Fruit fly (Drosophila melanogaster) whole organism, embryonic: ENCODE results near the gene CG12010.

Experiments
- Asciz ChIP-seq: fragments of 200-800 bp; sonication (Bioruptor generic); optimal IDR thresholded peaks from 2 replicates; lab custom pipeline; 2017; ENCODE audit warnings: missing biosample characterization, mild to moderate bottlenecking, missing genetic modification characterization, missing genetic modification reagents
- CG16863 ChIP-seq: fragments of 200-800 bp; sonication (Bioruptor generic); optimal IDR thresholded peaks from 3 replicates; lab custom pipeline; 2016; ENCODE audit warnings: missing biosample characterization, missing genetic modification characterization
- CG17612 ChIP-seq: fragments of 200-800 bp; sonication (Bioruptor generic); IDR thresholded peaks from 2 replicates; pipeline ENCODE4 v1.3.6; 2022; ENCODE audit warnings: missing biosample characterization, missing genetic modification characterization
- CG34422 ChIP-seq: fragments of 200-800 bp; sonication (Bioruptor generic); IDR thresholded peaks from 3 replicates; pipeline ENCODE4 v1.3.6; 2022; ENCODE audit warnings: missing biosample characterization, missing genetic modification characterization
- CG4360 ChIP-seq: fragments of 200-800 bp; sonication (Bioruptor generic); IDR thresholded peaks from 2 replicates; pipeline ENCODE4 v1.3.6; 2022; ENCODE audit warnings: missing biosample characterization, missing genetic modification characterization
- CG6791 ChIP-seq: fragments of 200-800 bp; sonication (Bioruptor generic); IDR thresholded peaks from 3 replicates; pipeline ENCODE4 v1.3.6; 2022; ENCODE audit warnings: missing biosample characterization, missing genetic modification characterization; ENCODE audit not compliant: partially characterized antibody
- Gug ChIP-seq: fragments of 200-800 bp; sonication (Bioruptor generic); IDR thresholded peaks from 4 replicates; pipeline ENCODE4 v1.3.6; 2022; ENCODE audit warnings: missing biosample characterization, missing genetic modification characterization
- Sin3A ChIP-seq: fragments of >200 bp; optimal IDR thresholded peaks from 2 replicates; lab custom pipeline; 2018
- cato ChIP-seq: fragments of 200-800 bp; sonication (Bioruptor generic); optimal IDR thresholded peaks from 2 replicates; lab custom pipeline; 2016; ENCODE audit warnings: missing biosample characterization, missing genetic modification characterization, borderline replicate concordance
- cg ChIP-seq: fragments of 200-800 bp; sonication (Bioruptor generic); optimal IDR thresholded peaks from 3 replicates; lab custom pipeline; 2019; ENCODE audit warnings: missing biosample characterization, mild to moderate bottlenecking, missing genetic modification characterization, moderate library complexity
- chm ChIP-seq: fragments of 200-800 bp; sonication (Bioruptor generic); IDR thresholded peaks from 2 replicates; pipeline ENCODE4 v1.3.6; 2022; ENCODE audit warnings: missing biosample characterization, missing genetic modification characterization
- ftz-f1 ChIP-seq: fragments of 200-800 bp; sonication (Bioruptor generic); optimal IDR thresholded peaks from 2 replicates; lab custom pipeline; 2016; ENCODE audit warnings: missing biosample characterization, missing genetic modification characterization
- tio ChIP-seq: fragments of 200-800 bp; sonication (Bioruptor generic); optimal IDR thresholded peaks from 2 replicates; lab custom pipeline; 2017; ENCODE audit warnings: missing biosample characterization, missing genetic modification characterization, inconsistent platforms

DNA sequence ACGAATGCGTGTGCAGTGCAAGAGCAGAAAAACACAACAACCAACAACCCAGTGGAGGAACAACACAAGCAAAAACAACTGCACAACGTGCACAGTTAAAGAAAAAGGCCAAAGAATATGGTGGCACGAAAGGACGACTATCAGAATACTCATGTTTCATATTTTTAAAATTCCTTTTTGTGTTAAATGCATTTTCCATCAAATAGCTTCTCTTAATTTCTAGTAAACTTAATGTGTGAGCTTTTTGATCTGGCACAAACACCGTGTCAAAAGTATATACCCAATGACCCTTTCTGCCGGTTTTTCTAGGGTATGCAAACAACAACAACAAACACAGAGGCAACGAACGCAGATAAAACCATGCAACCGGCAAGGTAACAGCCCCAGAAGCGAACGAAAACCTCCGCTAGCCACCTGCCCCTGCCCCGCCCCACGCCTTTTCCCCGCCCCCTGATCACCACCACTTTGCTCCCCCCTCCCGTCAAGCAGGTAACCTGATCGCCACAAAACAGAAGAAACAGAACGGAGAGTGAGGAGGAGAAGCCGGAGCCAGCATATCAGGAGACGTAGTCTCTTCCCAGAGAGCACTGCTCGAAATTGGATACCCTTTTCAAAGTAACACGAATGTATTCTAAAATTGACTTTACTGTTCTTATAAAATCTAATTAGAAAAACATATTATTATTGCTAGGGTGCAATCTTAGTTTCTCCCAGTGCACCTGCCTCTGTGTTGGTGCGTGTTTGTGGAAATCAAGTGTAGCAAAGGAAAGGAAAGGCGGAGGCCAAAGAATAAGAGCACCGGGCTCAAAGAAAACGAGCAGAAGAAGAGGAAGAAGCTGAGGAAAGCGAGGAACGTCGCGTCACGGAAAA is 21.0 kb downstream of the CG12010 start:
- no peak for TF ChIP-seq Sin3A (lab: Kevin White, UChicago)
- TF ChIP-seq cato (GFP tag; lab: Kevin White, UChicago): peak; percentile 86
- no peak for TF ChIP-seq ftz-f1
- peak; percentile 85 for TF ChIP-seq CG34422 (GFP tag; lab: Robert Waterston, UW)
- peak; percentile 44; the same call in 1 of the 2 replicates for TF ChIP-seq CG17612 (GFP tag; lab: Robert Waterston, UW)
- TF ChIP-seq CG4360 (GFP tag; lab: Robert Waterston, UW): peak; percentile 95
- peak; percentile 80 for TF ChIP-seq Asciz (GFP tag; lab: Kevin White, UChicago)
- peak; percentile 93 for TF ChIP-seq CG16863 (GFP tag; lab: Kevin White, UChicago)
- peak; percentile 91 for TF ChIP-seq Gug (GFP tag; lab: Robert Waterston, UW)
- peak; percentile 88 for TF ChIP-seq tio (GFP tag; lab: Kevin White, UChicago)
- no peak for TF ChIP-seq CG6791 (GFP tag; lab: Robert Waterston, UW)
- TF ChIP-seq chm (GFP tag; lab: Robert Waterston, UW): peak; percentile 97
- peak; percentile 85 for TF ChIP-seq cg (GFP tag; lab: Kevin White, UChicago)
